Fruit fly (Drosophila melanogaster): ENCODE results near the gene IntS10.

DNA sequence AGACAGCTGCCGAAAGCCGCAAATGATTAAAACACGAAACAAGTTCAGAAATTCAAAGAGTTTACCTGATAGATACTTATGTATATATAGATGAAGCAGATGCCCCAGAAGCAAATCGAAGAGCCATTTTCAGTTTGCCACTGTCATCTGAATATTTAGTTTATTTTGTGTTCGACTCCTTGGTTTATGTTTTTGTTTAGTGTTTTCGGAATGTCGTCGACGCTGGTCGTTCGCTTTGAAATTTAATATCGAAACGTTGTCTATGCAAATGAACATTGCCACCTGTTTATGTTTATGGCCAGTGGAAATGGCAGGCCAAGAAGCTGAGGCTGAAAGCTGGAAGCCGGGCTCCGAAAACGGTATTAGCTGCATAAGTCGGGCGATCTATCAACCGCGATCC is 44.5 kb downstream of the IntS10 start:
- TF ChIP-seq Hr96 (GFP tag; optimal IDR thresholded peaks at IDR 0.05) (no peak), bab1 (GFP tag; optimal IDR thresholded peaks at IDR 0.05) (no peak), pad (GFP tag; optimal IDR thresholded peaks at IDR 0.05) (no peak), cnc (optimal IDR thresholded peaks at IDR 0.05) (no peak), CG11617 (GFP tag; optimal IDR thresholded peaks at IDR 0.05) (no peak), kay (GFP tag; ENCODE audit: borderline replicate concordance) (no peak), CG1620 (GFP tag; optimal IDR thresholded peaks at IDR 0.05) (no peak), CG7045 (GFP tag; optimal IDR thresholded peaks at IDR 0.05) (no peak), CG7101 (tag; optimal IDR thresholded peaks at IDR 0.05) (no peak), tj (GFP tag; optimal IDR thresholded peaks at IDR 0.05) (no peak), CG5204 (GFP tag; optimal IDR thresholded peaks at IDR 0.05) (no peak)
